Worm (Caenorhabditis elegans): ENCODE results near the gene best-16.

Gene best-16

ce11 chrIV:7211313-7211712 is 15.7 kb upstream of the best-16 start:
- no peak for TF ChIP-seq nhr-237 (tag; optimal IDR thresholded peaks at IDR 0.05)
- no peak for TF ChIP-seq M03D4.4 (tag; optimal IDR thresholded peaks at IDR 0.05)
- TF ChIP-seq bed-3 (GFP tag; optimal IDR thresholded peaks at IDR 0.05), result no peak

- no peak for TF ChIP-seq lin-13 (tag; optimal IDR thresholded peaks at IDR 0.05)
- TF ChIP-seq mab-5 (tag; optimal IDR thresholded peaks at IDR 0.05), result no peak
- TF ChIP-seq mep-1 (tag; optimal IDR thresholded peaks at IDR 0.05), result no peak
Measured at ce11 chrIV:7208961-7209360, 13.3 kb upstream of the best-16 start.

- no peak for TF ChIP-seq cnd-1 (tag; optimal IDR thresholded peaks at IDR 0.05)
- TF ChIP-seq nhr-28 (tag; optimal IDR thresholded peaks at IDR 0.05), result no peak
- no peak for TF ChIP-seq ztf-11 (tag; optimal IDR thresholded peaks at IDR 0.05)
- TF ChIP-seq pha-4 (tag; optimal IDR thresholded peaks at IDR 0.05), result no peak
- TF ChIP-seq elt-1 (tag; optimal IDR thresholded peaks at IDR 0.05; ENCODE audit: borderline replicate concordance, insufficient read depth), result no peak
- no peak for TF ChIP-seq M03D4.4 (tag; optimal IDR thresholded peaks at IDR 0.05)
- TF ChIP-seq sem-2 (GFP tag; optimal IDR thresholded peaks at IDR 0.05), result no peak
- TF ChIP-seq ceh-83 (GFP tag; optimal IDR thresholded peaks at IDR 0.05), result no peak
- TF ChIP-seq drap-1 (GFP tag; optimal IDR thresholded peaks at IDR 0.05), result no peak
- TF ChIP-seq lsy-2 (tag; optimal IDR thresholded peaks at IDR 0.05), result no peak
Measured at ce11 chrIV:7205969-7206368, 10.3 kb upstream of the best-16 start, which contains the start of gene kcc-1. kcc-1 (plus strand) TSS chrIV:7206269.

ce11 chrIV:7203696-7204095 is 8.1 kb upstream of the best-16 start, which contains the start of gene R13A1.3:
R13A1.3 (plus strand) TSS chrIV:7203996.
- TF ChIP-seq elt-1 (tag; optimal IDR thresholded peaks at IDR 0.05; ENCODE audit: borderline replicate concordance, insufficient read depth) (no peak), unc-62 (GFP tag; optimal IDR thresholded peaks at IDR 0.05) (no peak), nhr-12 (tag; optimal IDR thresholded peaks at IDR 0.05) (no peak), nhr-237 (tag; optimal IDR thresholded peaks at IDR 0.05) (no peak), unc-39 (tag; optimal IDR thresholded peaks at IDR 0.05) (no peak), zip-8 (tag; optimal IDR thresholded peaks at IDR 0.05) (no peak)

ce11 chrIV:7196853-7197252 is 1.2 kb upstream of the best-16 start, which contains the start of gene unc-8:
unc-8 (plus strand) TSS chrIV:7197153.
- TF ChIP-seq drap-1 (GFP tag; optimal IDR thresholded peaks at IDR 0.05), result no peak
- TF ChIP-seq lsy-2 (tag; optimal IDR thresholded peaks at IDR 0.05), result no peak

- TF ChIP-seq bed-3 (GFP tag; optimal IDR thresholded peaks at IDR 0.05) (no peak), snpc-4 (tag; optimal IDR thresholded peaks at IDR 0.05) (no peak), pha-4 (tag; optimal IDR thresholded peaks at IDR 0.05) (no peak), blmp-1 (tag; optimal IDR thresholded peaks at IDR 0.05) (no peak), mls-2 (tag; optimal IDR thresholded peaks at IDR 0.05) (no peak), drap-1 (GFP tag; optimal IDR thresholded peaks at IDR 0.05) (no peak), cnd-1 (tag; optimal IDR thresholded peaks at IDR 0.05) (no peak), lsy-2 (tag; optimal IDR thresholded peaks at IDR 0.05) (no peak), unc-39 (tag; optimal IDR thresholded peaks at IDR 0.05) (no peak), M03D4.4 (tag; optimal IDR thresholded peaks at IDR 0.05) (no peak), zip-8 (tag; optimal IDR thresholded peaks at IDR 0.05) (no peak), elt-1 (tag; optimal IDR thresholded peaks at IDR 0.05; ENCODE audit: borderline replicate concordance, insufficient read depth) (no peak), ham-2 (GFP tag; optimal IDR thresholded peaks at IDR 0.05) (no peak), nhr-12 (tag; optimal IDR thresholded peaks at IDR 0.05) (no peak), nhr-28 (tag; optimal IDR thresholded peaks at IDR 0.05) (no peak), mep-1 (tag; optimal IDR thresholded peaks at IDR 0.05) (no peak)
Measured at ce11 chrIV:7191745-7192144, 3.9 kb downstream of the best-16 start, which contains the start of gene R13A1.5. R13A1.5 (minus strand) TSS chrIV:7191845.

- TF ChIP-seq nhr-28 (tag; optimal IDR thresholded peaks at IDR 0.05) (no peak), drap-1 (GFP tag; optimal IDR thresholded peaks at IDR 0.05) (no peak), lin-32 (GFP tag; optimal IDR thresholded peaks at IDR 0.05) (no peak), unc-120 (tag; optimal IDR thresholded peaks at IDR 0.05; ENCODE audit: poor library complexity, severe bottlenecking) (no peak), unc-39 (tag; optimal IDR thresholded peaks at IDR 0.05) (no peak), nhr-237 (tag; optimal IDR thresholded peaks at IDR 0.05) (no peak), snpc-4 (tag; optimal IDR thresholded peaks at IDR 0.05) (no peak), flh-1 (GFP tag; optimal IDR thresholded peaks at IDR 0.05) (no peak), zip-8 (tag; optimal IDR thresholded peaks at IDR 0.05) (no peak)
Measured at ce11 chrIV:7190409-7190808, 5.2 kb downstream of the best-16 start.
